2 fruit fly cellular contexts compared by ENCODE assay signal in genomic region chr3R:4280062-4280461, dm6.
TF ChIP-seq lines count a peak whose summit lies in the region.

Gene cpx (plus strand): TSS chr3R:4280221.

- no peak for TF ChIP-seq CTCF in whole organism, embryonic (GFP tag; optimal IDR thresholded peaks at IDR 0.05; lab: Kevin White, UChicago)

TF ChIP-seq in whole organism, embryonic, 481 proteins besides CTCF, POLR2A, EP300 and RAD21:
- TF ChIP-seq Med (GFP tag; lab: Kevin White, UChicago) (peak; percentile 78), Trl (optimal IDR thresholded peaks at IDR 0.05; lab: Kevin White, UChicago) (peak in 1 of 2 experiments; percentile 21), Trl (GFP tag; optimal IDR thresholded peaks at IDR 0.05; lab: Kevin White, UChicago) (no peak), CG13894 (tag; optimal IDR thresholded peaks at IDR 0.05; lab: Kevin White, UChicago) (peak; percentile 36), gcm (GFP tag; optimal IDR thresholded peaks at IDR 0.05; lab: Kevin White, UChicago) (peak; percentile 3), CG32532 (GFP tag; IDR thresholded peaks at IDR 0.05; lab: Robert Waterston, UW) (0 out of 2 replicates have a peak, but pooled peaks have one; percentile 16), knrl (GFP tag; IDR thresholded peaks at IDR 0.05; lab: Robert Waterston, UW; ENCODE audit: partially characterized antibody) (no peak), Adf1 (GFP tag; IDR thresholded peaks at IDR 0.05; lab: Robert Waterston, UW) (peak; percentile 27; the same call in 1 of the 2 replicates), B-H1 (GFP tag; IDR thresholded peaks at IDR 0.05; lab: Robert Waterston, UW) (no peak), lab (GFP tag; optimal IDR thresholded peaks at IDR 0.05; lab: Kevin White, UChicago) (peak; percentile 4), ci (GFP tag; IDR thresholded peaks at IDR 0.05; lab: Robert Waterston, UW) (peak; percentile 51; the same call in 1 of the 3 replicates), pzg (GFP tag; optimal IDR thresholded peaks at IDR 0.05; lab: Kevin White, UChicago) (peak; percentile 8), Dref (GFP tag; IDR thresholded peaks at IDR 0.05; lab: Robert Waterston, UW) (no peak), amos (GFP tag; IDR thresholded peaks at IDR 0.05; lab: Robert Waterston, UW; ENCODE audit: partially characterized antibody) (no peak), Deaf1 (tag; optimal IDR thresholded peaks at IDR 0.05; lab: Kevin White, UChicago) (peak; percentile 83), CG10543 (GFP tag; optimal IDR thresholded peaks at IDR 0.05; lab: Kevin White, UChicago) (peak; percentile 36), abd-A (tag; optimal IDR thresholded peaks at IDR 0.05; lab: Kevin White, UChicago) (peak; percentile 46)

TF ChIP-seq in whole organism, prepupa, 60 proteins besides CTCF, POLR2A, EP300 and RAD21:
- TF ChIP-seq topi (GFP tag; optimal IDR thresholded peaks at IDR 0.05; lab: Kevin White, UChicago) = no peak
- TF ChIP-seq Hr4 (GFP tag; optimal IDR thresholded peaks at IDR 0.05; lab: Kevin White, UChicago) = no peak
- TF ChIP-seq cyc (GFP tag; optimal IDR thresholded peaks at IDR 0.05; lab: Kevin White, UChicago) = no peak
- TF ChIP-seq achi (GFP tag; optimal IDR thresholded peaks at IDR 0.05; lab: Kevin White, UChicago) = peak; percentile 71
- TF ChIP-seq CG8119 (GFP tag; IDR thresholded peaks at IDR 0.05; lab: Robert Waterston, UW) = no peak
- TF ChIP-seq svp (GFP tag; lab: Kevin White, UChicago) = no peak
- no peak for TF ChIP-seq Hr38 (GFP tag; optimal IDR thresholded peaks at IDR 0.05; lab: Kevin White, UChicago)
TF ChIP-seq in whole organism, prepupa: peak in this region for 1.
